Fruit fly (Drosophila melanogaster) Kc167 (cell line): ENCODE measurements around the gene Ilp4.

ENCODE experiments used
- Myc ChIP-seq: fragments of >200 bp; optimal IDR thresholded peaks from 2 replicates; lab custom pipeline; 2017; ENCODE audit warnings: missing external identifiers
- insv ChIP-seq: fragments of >200 bp; optimal IDR thresholded peaks from 3 replicates; lab custom pipeline; 2018; ENCODE audit warnings: missing external identifiers

dm6 chr3L:9837053-9837452 lies 33.0 kb upstream of the Ilp4 start:
- TF ChIP-seq insv (lab: Kevin White, UChicago) (no peak), Myc (no peak)
